Fruit fly (Drosophila melanogaster) ovary, adult (tissue): ENCODE data around the gene Nha1.

Source experiments
- CG17801 ChIP-seq: fragments of 200-800 bp; optimal IDR thresholded peaks from 2 replicates; lab custom pipeline; 2019; ENCODE audit warnings: missing biosample characterization, mild to moderate bottlenecking, missing genetic modification characterization, moderate library complexity; ENCODE audit not compliant: partially characterized antibody

Nha1 gene

dm6 chr2L:6870289-6870688, at the start of gene Nha1:
TSS of gene Nha1 (minus strand) at chr2L:6870389.
- TF ChIP-seq CG17801 (GFP tag; lab: Kevin White, UChicago) = no peak

- no peak for TF ChIP-seq CG17801 (GFP tag; lab: Kevin White, UChicago)
These were observed 49.1 kb upstream of the Nha1 start for dm6 chr2L:6919203-6919849.

dm6 chr2L:6918517-6919202, 48.5 kb upstream of the Nha1 start, which contains the start of gene nop5:
TSS of gene nop5 (minus strand) at chr2L:6918743.
- TF ChIP-seq CG17801 (GFP tag; lab: Kevin White, UChicago) = peak; percentile 69

- no peak for TF ChIP-seq CG17801 (GFP tag; lab: Kevin White, UChicago)
These were observed 46.2 kb upstream of the Nha1 start, which contains the start of gene CG32829 for dm6 chr2L:6916345-6916744. TSS of gene CG32829 (minus strand) at chr2L:6916445.

- no peak for TF ChIP-seq CG17801 (GFP tag; lab: Kevin White, UChicago)
These were observed 43.8 kb upstream of the Nha1 start, which contains the start of gene Wee1 for dm6 chr2L:6913964-6914363. TSS of gene Wee1 (minus strand) at chr2L:6914138.

DNA sequence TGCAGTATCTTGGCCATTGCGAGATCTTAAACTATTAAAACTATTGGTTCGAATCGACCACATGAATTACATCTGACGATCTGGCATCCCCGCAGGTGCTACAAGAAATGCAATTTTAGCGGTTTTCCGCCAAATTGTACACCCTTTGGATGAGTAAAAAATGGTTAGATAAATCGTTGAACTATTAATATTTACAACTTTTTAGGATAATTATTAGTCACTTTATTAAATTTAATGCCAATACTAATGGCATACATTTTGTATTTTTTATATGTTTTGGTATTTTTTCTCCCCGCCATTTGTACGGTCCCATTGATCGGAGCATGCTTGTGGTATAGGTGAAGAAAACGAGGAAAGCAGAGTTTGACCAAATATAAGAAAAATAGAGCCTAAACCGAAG, 37.6 kb upstream of the Nha1 start, which contains the start of the genes Polr1F and Rat1:
Gene Polr1F (minus strand): TSS at position 84 of the 400 bp plus-strand sequence.
Gene Rat1 (plus strand): TSS at position 323 of the 400 bp plus-strand sequence.
- peak; percentile 10 for TF ChIP-seq CG17801 (GFP tag; lab: Kevin White, UChicago)

DNA sequence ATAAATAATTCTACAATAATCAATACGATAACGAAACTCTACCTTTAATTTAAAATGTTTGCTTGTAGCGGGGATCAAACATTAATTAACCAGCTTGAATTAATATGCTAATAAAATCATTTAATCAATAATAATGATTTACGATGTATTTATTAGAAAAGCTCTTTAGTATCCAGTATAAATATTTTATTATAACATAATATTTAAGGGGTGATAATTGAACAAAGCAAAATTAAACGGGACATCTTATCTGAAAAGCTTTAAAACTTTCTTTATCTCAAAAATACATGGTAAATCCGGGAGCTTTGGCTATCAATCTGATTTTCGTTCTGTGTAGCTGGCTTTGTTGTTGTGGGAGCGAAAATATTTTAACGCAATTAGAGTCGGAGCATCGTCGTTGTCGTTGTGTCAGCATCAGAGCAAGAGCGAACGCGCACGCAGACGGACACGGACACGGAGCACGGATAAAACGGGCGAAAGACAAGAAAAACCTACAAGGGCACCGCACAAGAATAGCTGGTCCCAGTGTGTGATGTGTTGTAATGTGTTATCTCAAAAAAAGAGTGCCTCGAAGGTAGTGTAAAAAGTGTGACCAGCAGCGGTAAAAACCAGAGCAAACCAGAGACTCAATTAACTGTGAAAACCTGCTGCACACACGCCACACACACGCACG, 4.5 kb upstream of the Nha1 start, which contains the start of gene Nlg2:
Gene Nlg2 (plus strand): TSS at position 375 of the 673 bp plus-strand sequence.
- TF ChIP-seq CG17801 (GFP tag; lab: Kevin White, UChicago) = no peak

dm6 chr2L:6874006-6874405, 3.8 kb upstream of the Nha1 start:
- no peak for TF ChIP-seq CG17801 (GFP tag; lab: Kevin White, UChicago)

dm6 chr2L:6870777-6871176, 588 bp upstream of the Nha1 start:
- no peak for TF ChIP-seq CG17801 (GFP tag; lab: Kevin White, UChicago)

- no peak for TF ChIP-seq CG17801 (GFP tag; lab: Kevin White, UChicago)
These were observed 1.9 kb downstream of the Nha1 start for dm6 chr2L:6868178-6868867.

dm6 chr2L:6853917-6854316, 16.3 kb downstream of the Nha1 start:
- no peak for TF ChIP-seq CG17801 (GFP tag; lab: Kevin White, UChicago)

DNA sequence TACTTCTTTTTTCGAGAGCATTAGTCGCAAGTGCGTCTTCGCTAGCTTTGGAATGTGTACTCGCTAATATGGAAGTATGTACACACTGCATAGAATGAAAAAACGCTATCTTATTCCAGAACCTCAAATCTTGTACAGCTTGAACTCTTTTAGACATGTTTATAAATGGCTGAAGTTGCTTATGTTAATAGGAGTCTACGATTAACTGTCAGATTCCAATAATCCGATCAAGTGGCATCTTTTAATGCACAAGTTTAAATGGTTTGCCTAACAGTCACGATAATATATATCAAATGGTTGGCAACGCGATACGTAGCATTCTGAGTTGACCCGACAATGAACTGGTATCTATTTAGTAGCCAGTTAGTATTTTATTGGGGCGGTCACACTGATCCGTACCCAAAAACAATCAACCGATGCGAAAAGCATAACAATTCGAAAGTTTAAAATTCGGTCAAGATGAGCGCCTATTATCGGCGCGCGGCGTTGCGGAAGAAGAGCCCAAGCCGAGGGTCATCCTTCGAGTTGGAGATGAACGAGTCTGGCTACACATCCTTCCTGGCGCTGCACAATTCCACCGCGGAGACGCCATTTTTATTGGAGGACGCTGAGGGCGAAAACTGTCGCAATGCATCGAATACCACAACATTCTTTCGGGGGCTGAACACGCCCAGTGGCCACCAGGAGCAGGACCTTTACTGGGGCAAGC, 18.1 kb downstream of the Nha1 start, which contains the start of gene Rca1:
Gene Rca1 (plus strand): TSS at position 353 of the 709 bp plus-strand sequence.
- TF ChIP-seq CG17801 (GFP tag; lab: Kevin White, UChicago) = no peak

dm6 chr2L:6850963-6851362, 19.2 kb downstream of the Nha1 start:
- TF ChIP-seq CG17801 (GFP tag; lab: Kevin White, UChicago) = no peak

DNA sequence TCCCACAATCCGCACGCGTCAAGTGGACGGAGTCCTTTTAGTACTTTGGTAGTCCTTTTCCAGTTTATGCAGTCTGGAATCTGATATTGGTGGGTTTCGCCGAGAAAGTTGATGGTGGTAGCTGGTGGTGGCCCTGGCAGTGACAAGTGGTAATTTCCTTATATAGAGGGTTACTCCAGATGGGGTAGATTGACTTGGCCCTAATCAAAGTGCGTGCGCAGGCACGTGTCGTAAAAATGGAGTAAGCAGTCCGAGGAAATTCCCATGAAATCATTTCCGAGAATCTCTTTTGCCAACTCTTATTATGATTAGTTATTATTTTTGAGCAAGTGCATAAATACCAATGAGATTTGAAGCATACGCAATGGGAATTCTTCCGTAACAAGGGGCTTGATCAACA, 26.8 kb downstream of the Nha1 start:
- TF ChIP-seq CG17801 (GFP tag; lab: Kevin White, UChicago) = no peak
